Worm (Caenorhabditis elegans): ENCODE results near the gene F58B4.6.

Gene F58B4.6

DNA sequence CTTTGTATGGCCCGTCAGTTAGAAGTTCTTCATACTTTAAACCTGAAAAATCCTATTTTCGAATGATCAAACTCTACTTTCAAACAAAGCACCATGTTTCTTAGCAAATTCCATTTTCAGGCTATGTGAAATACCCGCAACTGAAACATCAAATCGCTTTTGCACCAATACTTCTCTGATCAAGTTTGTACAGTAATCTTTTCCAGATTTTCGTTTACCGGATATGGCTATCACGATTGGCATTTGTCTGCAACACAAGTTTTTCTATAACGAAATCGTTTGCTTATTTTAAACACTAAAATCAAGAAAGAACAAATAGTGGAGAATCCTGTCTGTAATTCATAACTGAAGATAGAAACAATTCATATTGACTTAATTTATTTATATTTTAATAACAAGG, 28.5 kb upstream of the F58B4.6 start, which contains the start of gene F32D8.13 (continued):
- TF ChIP-seq unc-62 (GFP tag; optimal IDR thresholded peaks at IDR 0.05) (no peak), F22D6.2 (tag; optimal IDR thresholded peaks at IDR 0.05) (no peak), lin-35 (GFP tag; optimal IDR thresholded peaks at IDR 0.05) (no peak), ama-1 (optimal IDR thresholded peaks at IDR 0.05) (peak; percentile 58), ama-1 (GFP tag; optimal IDR thresholded peaks at IDR 0.05) (no peak), ccch-3 (GFP tag; optimal IDR thresholded peaks at IDR 0.05) (no peak), Y79H2A.3 (GFP tag; conservative IDR thresholded peaks at IDR 0.05) (no peak), K11D2.4 (GFP tag; IDR thresholded peaks at IDR 0.05) (no peak), F33H1.4 (GFP tag; IDR thresholded peaks at IDR 0.05) (no peak), snpc-1.1 (tag; optimal IDR thresholded peaks at IDR 0.05; ENCODE audit: insufficient read depth) (no peak), pbrm-1 (GFP tag; IDR thresholded peaks at IDR 0.05) (no peak), lsl-1 (GFP tag; optimal IDR thresholded peaks at IDR 0.05) (no peak), let-607 (tag; optimal IDR thresholded peaks at IDR 0.05) (peak in 1 of 2 experiments; percentile 40), madf-3 (GFP tag; IDR thresholded peaks at IDR 0.05) (0 out of 2 replicates have a peak, but pooled peaks have one; percentile 3), ztf-26 (tag; optimal IDR thresholded peaks at IDR 0.05) (no peak), pha-4 (tag; optimal IDR thresholded peaks at IDR 0.05) (no peak), lsy-27 (tag; optimal IDR thresholded peaks at IDR 0.05; ENCODE audit: borderline replicate concordance, insufficient read depth) (no peak), T26A5.8 (tag; optimal IDR thresholded peaks at IDR 0.05) (no peak)

DNA sequence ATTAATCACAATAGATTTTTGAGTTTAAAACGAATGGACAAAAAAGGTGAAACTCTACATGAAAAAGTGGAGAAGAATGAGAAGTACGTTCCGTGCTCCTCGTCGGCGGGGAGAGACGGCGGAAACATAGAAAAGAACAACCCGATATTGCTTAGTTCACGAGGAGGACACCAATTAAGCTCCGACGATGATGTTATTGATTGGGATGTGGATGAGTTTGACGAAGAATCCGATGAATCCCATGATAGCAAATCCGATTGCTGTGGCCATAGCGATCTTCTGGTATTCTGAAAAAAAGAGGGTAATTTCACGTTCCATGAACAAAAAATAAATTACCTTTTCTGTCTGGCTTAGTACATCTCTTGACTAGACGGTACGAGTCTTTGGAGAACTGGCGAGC, 28.1 kb upstream of the F58B4.6 start:
- TF ChIP-seq nfyb-1 (GFP tag; IDR thresholded peaks at IDR 0.05) (no peak), somi-1 (GFP tag; optimal IDR thresholded peaks at IDR 0.05) (no peak), nhr-179 (tag; optimal IDR thresholded peaks at IDR 0.05) (no peak), cebp-1 (GFP tag; IDR thresholded peaks at IDR 0.05) (no peak), cebp-1 (tag; optimal IDR thresholded peaks at IDR 0.05) (no peak), ets-4 (GFP tag; optimal IDR thresholded peaks at IDR 0.05) (no peak), ceh-58 (GFP tag; IDR thresholded peaks at IDR 0.05) (0 out of 2 replicates have a peak, but pooled peaks have one; percentile 5), attf-6 (GFP tag; IDR thresholded peaks at IDR 0.05) (no peak), madf-8 (GFP tag; conservative IDR thresholded peaks at IDR 0.05) (no peak), lag-1 (GFP tag; IDR thresholded peaks at IDR 0.05) (no peak), Y56A3A.18 (GFP tag; IDR thresholded peaks at IDR 0.05) (0 out of 2 replicates have a peak, but pooled peaks have one; percentile 10), nfya-2 (GFP tag; IDR thresholded peaks at IDR 0.05) (no peak), sdz-38 (tag; optimal IDR thresholded peaks at IDR 0.05) (no peak)

DNA sequence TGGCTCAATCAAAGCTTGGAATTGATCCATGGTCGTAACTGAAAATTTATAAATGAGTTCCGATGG, 27.9 kb upstream of the F58B4.6 start, which contains the start of gene sec-61.G:
Gene sec-61.G, minus strand, starts transcription at position 38 of the 66 bp plus-strand sequence.
- TF ChIP-seq Y95B8A.8 (GFP tag; IDR thresholded peaks at IDR 0.05): no peak

DNA sequence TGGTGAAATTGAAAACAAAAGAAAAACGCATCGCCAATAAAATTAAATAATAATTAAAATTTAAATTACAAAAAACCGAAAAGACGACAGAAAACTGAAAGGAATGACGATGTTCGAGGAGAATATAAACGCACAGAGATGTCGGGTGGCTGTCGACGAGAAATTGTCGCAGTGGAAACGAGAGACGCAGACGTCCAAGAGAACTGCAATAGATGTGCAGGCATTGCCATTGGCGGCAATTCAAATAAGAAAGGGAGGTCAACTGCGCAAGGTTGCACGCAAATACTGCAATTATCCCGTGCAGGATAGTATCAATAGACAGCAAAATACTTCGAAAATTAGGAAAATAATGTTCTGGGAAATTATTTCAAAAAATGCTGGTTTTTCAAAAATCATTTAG, 27.7 kb upstream of the F58B4.6 start:
- TF ChIP-seq pha-4 (tag; optimal IDR thresholded peaks at IDR 0.05) (peak; percentile 99), ceh-58 (GFP tag; IDR thresholded peaks at IDR 0.05) (0 out of 2 replicates have a peak, but pooled peaks have one; percentile 33), aptf-2 (GFP tag; conservative IDR thresholded peaks at IDR 0.05) (0 out of 2 replicates have a peak, but pooled peaks have one; percentile 21), ceh-27 (GFP tag; optimal IDR thresholded peaks at IDR 0.05) (peak; percentile 98), lin-35 (GFP tag; optimal IDR thresholded peaks at IDR 0.05) (peak; percentile 94 to 99 (median 99)), dpl-1 (GFP tag; optimal IDR thresholded peaks at IDR 0.05) (peak; percentile 99), somi-1 (GFP tag; optimal IDR thresholded peaks at IDR 0.05) (peak; percentile 95), Y95B8A.8 (GFP tag; IDR thresholded peaks at IDR 0.05) (peak; percentile 96), F57A8.1 (GFP tag; optimal IDR thresholded peaks at IDR 0.05) (no peak), Y56A3A.18 (GFP tag; IDR thresholded peaks at IDR 0.05) (peak; percentile 90), Y67H2A.10 (GFP tag; conservative IDR thresholded peaks at IDR 0.05) (peak; percentile 91), xnd-1 (tag; optimal IDR thresholded peaks at IDR 0.05) (peak; percentile 78), ZK185.1 (tag; optimal IDR thresholded peaks at IDR 0.05; ENCODE audit: poor library complexity, severe bottlenecking) (peak; percentile 97), egl-18 (GFP tag; IDR thresholded peaks at IDR 0.05) (peak; percentile 79), K11D2.4 (GFP tag; IDR thresholded peaks at IDR 0.05) (peak; percentile 96), hsf-1 (GFP tag; IDR thresholded peaks at IDR 0.05) (peak; percentile 90), ztf-28 (GFP tag; IDR thresholded peaks at IDR 0.05) (peak; percentile 93), D2030.7 (GFP tag; IDR thresholded peaks at IDR 0.05) (peak; percentile 95), rcor-1 (GFP tag; IDR thresholded peaks at IDR 0.05) (peak; percentile 96), ztf-6 (GFP tag; IDR thresholded peaks at IDR 0.05) (peak; percentile 91)

Measured in whole organism, young adult.